Worm (Caenorhabditis elegans): ENCODE measurements around the gene gid-2.

Gene gid-2

ce11 chrX:2382227-2382626 is 56.5 kb downstream of the gid-2 start (continued):
- TF ChIP-seq unc-30 (tag; optimal IDR thresholded peaks at IDR 0.05) (no peak), blmp-1 (tag; optimal IDR thresholded peaks at IDR 0.05) (peak; percentile 32), efl-3 (GFP tag; optimal IDR thresholded peaks at IDR 0.05) (no peak), zip-4 (GFP tag; optimal IDR thresholded peaks at IDR 0.05) (peak; percentile 0), pax-3 (tag; optimal IDR thresholded peaks at IDR 0.05) (no peak), mab-9 (GFP tag; IDR thresholded peaks at IDR 0.05) (no peak), lir-3 (tag; optimal IDR thresholded peaks at IDR 0.05; ENCODE audit: poor library complexity) (no peak), aly-2 (tag; optimal IDR thresholded peaks at IDR 0.05) (no peak), nhr-85 (tag) (peak; percentile 78), nhr-11 (tag; optimal IDR thresholded peaks at IDR 0.05) (no peak), ceh-63 (GFP tag; optimal IDR thresholded peaks at IDR 0.05) (no peak), nhr-28 (tag; optimal IDR thresholded peaks at IDR 0.05) (no peak), ztf-4 (tag; optimal IDR thresholded peaks at IDR 0.05) (no peak), elt-2 (tag; optimal IDR thresholded peaks at IDR 0.05) (peak; percentile 0), mef-2 (tag; optimal IDR thresholded peaks at IDR 0.05) (no peak), nhr-71 (tag; optimal IDR thresholded peaks at IDR 0.05) (peak; percentile 83), nhr-47 (tag; optimal IDR thresholded peaks at IDR 0.05) (peak; percentile 75), ceh-88 (GFP tag; IDR thresholded peaks at IDR 0.05) (no peak), isw-1 (GFP tag; IDR thresholded peaks at IDR 0.05) (peak; percentile 34), sptf-1 (tag; optimal IDR thresholded peaks at IDR 0.05) (no peak), lin-14 (GFP tag; optimal IDR thresholded peaks at IDR 0.05) (peak; percentile 71), fkh-10 (GFP tag; optimal IDR thresholded peaks at IDR 0.05) (no peak)

- TF ChIP-seq mef-2 (tag; optimal IDR thresholded peaks at IDR 0.05) (no peak), nhr-237 (tag; optimal IDR thresholded peaks at IDR 0.05) (no peak), lir-3 (tag; optimal IDR thresholded peaks at IDR 0.05; ENCODE audit: poor library complexity) (no peak), snpc-4 (tag; optimal IDR thresholded peaks at IDR 0.05) (no peak), unc-130 (tag; optimal IDR thresholded peaks at IDR 0.05) (no peak), tbx-2 (tag; optimal IDR thresholded peaks at IDR 0.05) (no peak), lin-14 (GFP tag; optimal IDR thresholded peaks at IDR 0.05) (no peak), ceh-63 (GFP tag; optimal IDR thresholded peaks at IDR 0.05) (no peak), irx-1 (tag; optimal IDR thresholded peaks at IDR 0.05) (no peak), pqm-1 (tag; optimal IDR thresholded peaks at IDR 0.05) (no peak), C34B4.2 (tag; optimal IDR thresholded peaks at IDR 0.05) (no peak), C16A3.4 (tag; optimal IDR thresholded peaks at IDR 0.05) (no peak), lin-39 (tag; optimal IDR thresholded peaks at IDR 0.05) (no peak), ceh-88 (GFP tag; IDR thresholded peaks at IDR 0.05) (no peak), elt-3 (tag; optimal IDR thresholded peaks at IDR 0.05) (no peak), unc-98 (GFP tag; IDR thresholded peaks at IDR 0.05) (no peak), ces-1 (GFP tag; optimal IDR thresholded peaks at IDR 0.05) (no peak), zag-1 (tag; optimal IDR thresholded peaks at IDR 0.05) (no peak), hpl-2 (GFP tag; optimal IDR thresholded peaks at IDR 0.05) (no peak)
Observed at ce11 chrX:2381282-2381681, 57.5 kb downstream of the gid-2 start, which contains the start of gene F47G3.4. TSS of gene F47G3.4 (plus strand) at chrX:2381582.

ce11 chrX:2380818-2381217 is 57.9 kb downstream of the gid-2 start:
- TF ChIP-seq snpc-4 (tag; optimal IDR thresholded peaks at IDR 0.05) (no peak), lsy-2 (tag; optimal IDR thresholded peaks at IDR 0.05) (peak in 1 of 2 experiments; percentile 19), lin-14 (GFP tag; optimal IDR thresholded peaks at IDR 0.05) (peak; percentile 68), blmp-1 (tag; optimal IDR thresholded peaks at IDR 0.05) (peak; percentile 13), nhr-20 (tag; optimal IDR thresholded peaks at IDR 0.05) (peak; percentile 12), lin-35 (GFP tag; optimal IDR thresholded peaks at IDR 0.05) (peak in 1 of 2 experiments; percentile 15), snu-23 (GFP tag; optimal IDR thresholded peaks at IDR 0.05) (peak; percentile 50), nhr-77 (tag; optimal IDR thresholded peaks at IDR 0.05) (no peak), fkh-8 (tag; optimal IDR thresholded peaks at IDR 0.05) (no peak), nhr-85 (tag) (peak; percentile 73), nhr-71 (tag; optimal IDR thresholded peaks at IDR 0.05) (peak; percentile 48), pag-3 (tag; optimal IDR thresholded peaks at IDR 0.05; ENCODE audit: borderline replicate concordance, insufficient read depth) (peak; percentile 7), alr-1 (tag; optimal IDR thresholded peaks at IDR 0.05; ENCODE audit: borderline replicate concordance) (no peak), skn-1 (tag; optimal IDR thresholded peaks at IDR 0.05) (peak; percentile 24), efl-1 (optimal IDR thresholded peaks at IDR 0.05) (no peak), efl-1 (GFP tag; optimal IDR thresholded peaks at IDR 0.05 in 1 of 2) (peak in 1 of 2 experiments; percentile 88)
